Fruit fly (Drosophila melanogaster) whole organism, adult: ENCODE measurements around the gene heph.

Experiments used
- CG11617 ChIP-seq: fragments of 200-800 bp; sonication (Bioruptor generic); optimal IDR thresholded peaks from 2 replicates; lab custom pipeline; 2017; ENCODE audit warnings: mild to moderate bottlenecking, missing biosample characterization, missing genetic modification reagents, missing genetic modification characterization
- CG12768 ChIP-seq: fragments of 200-800 bp; sonication (Bioruptor generic); optimal IDR thresholded peaks from 2 replicates; lab custom pipeline; 2017; ENCODE audit warnings: missing biosample characterization, missing genetic modification characterization, mild to moderate bottlenecking, moderate library complexity, missing genetic modification reagents
- CG14711 ChIP-seq: fragments of 200-800 bp; sonication (Bioruptor generic); optimal IDR thresholded peaks from 2 replicates; lab custom pipeline; 2018; ENCODE audit warnings: missing biosample characterization, mild to moderate bottlenecking, missing genetic modification characterization, moderate library complexity
- CG1620 ChIP-seq: fragments of 200-800 bp; sonication (Bioruptor generic); optimal IDR thresholded peaks from 2 replicates; lab custom pipeline; 2016; ENCODE audit warnings: missing biosample characterization, missing genetic modification characterization
- CG33017 ChIP-seq: fragments of 200-800 bp; sonication (Bioruptor generic); optimal IDR thresholded peaks from 2 replicates; lab custom pipeline; 2018; ENCODE audit warnings: missing biosample characterization, mild to moderate bottlenecking, missing genetic modification characterization, moderate library complexity
- CG5204 ChIP-seq: fragments of 200-800 bp; sonication (Bioruptor generic); optimal IDR thresholded peaks from 2 replicates; lab custom pipeline; 2016; ENCODE audit warnings: missing biosample characterization, missing genetic modification characterization
- CG7045 ChIP-seq: fragments of 200-800 bp; sonication (Bioruptor generic); optimal IDR thresholded peaks from 2 replicates; lab custom pipeline; 2017; ENCODE audit warnings: missing biosample characterization, mild to moderate bottlenecking, missing genetic modification characterization
- CG7101 ChIP-seq: fragments of 200-800 bp; sonication (Bioruptor generic); optimal IDR thresholded peaks from 2 replicates; lab custom pipeline; 2018; ENCODE audit warnings: missing biosample characterization, mild to moderate bottlenecking, missing genetic modification characterization, moderate library complexity
- Clk ChIP-seq: fragments of 200-800 bp; sonication (Bioruptor generic); optimal IDR thresholded peaks from 2 replicates; lab custom pipeline; 2017; ENCODE audit warnings: missing biosample characterization, missing genetic modification characterization
- Crg-1 ChIP-seq: fragments of 200-800 bp; sonication (Bioruptor generic); optimal IDR thresholded peaks from 2 replicates; lab custom pipeline; 2016; ENCODE audit warnings: missing biosample characterization, missing genetic modification characterization
- Hr96 ChIP-seq: fragments of 200-800 bp; sonication (Bioruptor generic); optimal IDR thresholded peaks from 2 replicates; lab custom pipeline; 2016; ENCODE audit warnings: missing biosample characterization, missing genetic modification characterization
- Mnt ChIP-seq: fragments of 200-800 bp; sonication (Bioruptor generic); optimal IDR thresholded peaks from 2 replicates; lab custom pipeline; 2016; ENCODE audit warnings: missing biosample characterization, mild to moderate bottlenecking, missing genetic modification characterization
- bab1 ChIP-seq: fragments of 200-800 bp; sonication (Bioruptor generic); optimal IDR thresholded peaks from 3 replicates; lab custom pipeline; 2019; ENCODE audit warnings: missing biosample characterization, mild to moderate bottlenecking, missing genetic modification characterization, moderate library complexity
- cic ChIP-seq: fragments of 200-800 bp; sonication (Bioruptor generic); optimal IDR thresholded peaks from 2 replicates; lab custom pipeline; 2017; ENCODE audit warnings: missing biosample characterization, mild to moderate bottlenecking, missing genetic modification characterization, moderate library complexity
- cnc ChIP-seq, 2 experiments: fragments of >200 bp; optimal IDR thresholded peaks; 2 replicates each; lab custom pipeline; 2017
- kay ChIP-seq: fragments of 200-800 bp; sonication (Bioruptor generic); peaks from one replicate; lab custom pipeline; 2016; ENCODE audit warnings: missing biosample characterization, missing genetic modification characterization, borderline replicate concordance
- ovo ChIP-seq: fragments of 200-800 bp; sonication (Bioruptor generic); optimal IDR thresholded peaks from 2 replicates; lab custom pipeline; 2016; ENCODE audit warnings: missing biosample characterization, missing genetic modification characterization
- pad ChIP-seq: fragments of 200-800 bp; sonication (Bioruptor generic); optimal IDR thresholded peaks from 3 replicates; lab custom pipeline; 2017; ENCODE audit warnings: missing biosample characterization, missing genetic modification characterization, mild to moderate bottlenecking, moderate library complexity, missing genetic modification reagents
- tj ChIP-seq: fragments of 200-800 bp; sonication (Bioruptor generic); optimal IDR thresholded peaks from 3 replicates; lab custom pipeline; 2017; ENCODE audit warnings: missing biosample characterization, mild to moderate bottlenecking, missing genetic modification characterization, moderate library complexity
- toe ChIP-seq: fragments of 200-800 bp; sonication (Bioruptor generic); optimal IDR thresholded peaks from 2 replicates; lab custom pipeline; 2016; ENCODE audit warnings: missing biosample characterization, missing genetic modification characterization

Gene heph

DNA sequence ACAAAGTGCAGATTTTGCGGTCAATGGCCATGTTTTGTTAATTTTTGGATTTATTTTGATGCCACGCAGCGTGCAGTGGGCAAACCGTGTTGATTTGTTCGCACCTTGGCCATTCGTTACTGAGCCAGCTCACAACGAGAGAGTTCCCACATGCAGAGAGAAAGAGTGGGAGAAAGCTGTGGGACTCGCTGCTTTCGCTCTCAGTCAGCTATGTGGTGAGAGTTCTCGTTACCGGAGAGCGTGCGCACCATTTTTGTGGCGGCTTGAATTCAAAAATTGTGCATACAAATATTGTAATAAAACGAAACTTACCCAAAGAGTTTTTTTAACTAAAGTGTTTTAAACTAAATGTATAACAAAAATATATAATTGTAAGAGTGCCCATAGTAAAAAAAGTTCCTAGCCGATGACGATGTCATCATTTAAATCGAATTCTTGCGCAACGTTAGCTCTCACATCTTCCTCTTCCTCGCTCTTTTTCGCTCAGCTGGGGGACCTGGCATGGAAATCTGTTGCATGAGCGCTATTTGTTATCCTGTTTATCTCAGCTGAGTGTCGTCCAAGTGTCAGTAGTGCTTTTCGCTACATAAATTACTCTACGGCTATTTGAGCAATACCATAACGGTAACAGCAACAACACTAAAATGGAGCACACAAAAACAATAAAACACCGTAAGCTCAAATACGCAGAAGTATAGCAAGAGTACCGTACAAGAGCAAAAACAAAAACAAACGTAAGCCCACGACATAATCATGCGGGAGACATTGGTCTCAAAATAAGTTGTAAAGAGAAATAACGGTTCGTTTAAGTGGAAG lies at the start of gene heph:
heph (minus strand) TSS at position 121 of the 816 bp plus-strand sequence.
- no peak for TF ChIP-seq CG14711
- no peak for TF ChIP-seq cic
- no peak for TF ChIP-seq Clk

DNA sequence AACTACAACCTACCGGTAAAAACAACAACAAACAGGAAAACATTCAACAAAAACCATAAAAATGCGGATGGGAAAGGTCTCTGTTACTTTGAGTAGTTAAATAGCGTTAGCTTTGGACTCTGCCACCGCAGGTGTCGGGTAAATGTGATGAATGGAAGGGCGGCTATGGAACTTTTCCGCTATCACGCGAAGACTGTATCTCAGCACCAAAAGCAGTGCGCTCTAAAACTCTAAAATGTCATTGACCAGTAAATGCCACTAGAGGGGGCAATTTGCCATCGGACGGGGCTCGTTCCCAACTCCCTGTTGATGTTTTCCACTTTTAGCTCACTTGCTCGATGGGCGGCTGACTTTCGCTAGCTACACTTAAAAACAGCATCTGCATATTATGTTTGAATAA lies 44.9 kb upstream of the heph start:
- TF ChIP-seq bab1 (GFP tag; lab: Kevin White, UChicago) (no peak), kay (GFP tag; lab: Kevin White, UChicago) (no peak), cnc (optimal IDR thresholded peaks at IDR 0.05; lab: Kevin White, UChicago) (no peak), CG7045 (GFP tag; lab: Kevin White, UChicago) (no peak), Clk (no peak), toe (GFP tag; lab: Kevin White, UChicago) (no peak), Crg-1 (GFP tag; lab: Kevin White, UChicago) (no peak), CG7101 (tag; lab: Kevin White, UChicago) (no peak), CG14711 (no peak), CG12768 (GFP tag; lab: Kevin White, UChicago) (no peak), CG11617 (GFP tag; lab: Kevin White, UChicago) (no peak), pad (GFP tag; lab: Kevin White, UChicago) (no peak), ovo (no peak), CG5204 (GFP tag; lab: Kevin White, UChicago) (no peak)

- peak; percentile 95 for TF ChIP-seq Mnt (GFP tag; lab: Kevin White, UChicago)
- no peak for TF ChIP-seq CG11617 (GFP tag; lab: Kevin White, UChicago)
- TF ChIP-seq bab1 (GFP tag; lab: Kevin White, UChicago), result peak; percentile 38
Measured at dm6 chr3R:32052504-32052815, 37.1 kb upstream of the heph start.

dm6 chr3R:32051782-32052503 lies 36.6 kb upstream of the heph start, which contains the start of the genes krz and mod:
Gene krz, minus strand, starts transcription at chr3R:32051993.
Gene mod, plus strand, starts transcription at chr3R:32052060.
- TF ChIP-seq CG7045 (GFP tag; lab: Kevin White, UChicago) (no peak), CG14711 (peak; percentile 2), CG7101 (tag; lab: Kevin White, UChicago) (peak; percentile 20), cic (peak; percentile 17), Clk (no peak), Mnt (GFP tag; lab: Kevin White, UChicago) (peak; percentile 71), bab1 (GFP tag; lab: Kevin White, UChicago) (peak; percentile 37), CG1620 (GFP tag; lab: Kevin White, UChicago) (peak; percentile 36), toe (GFP tag; lab: Kevin White, UChicago) (peak; percentile 31)

DNA sequence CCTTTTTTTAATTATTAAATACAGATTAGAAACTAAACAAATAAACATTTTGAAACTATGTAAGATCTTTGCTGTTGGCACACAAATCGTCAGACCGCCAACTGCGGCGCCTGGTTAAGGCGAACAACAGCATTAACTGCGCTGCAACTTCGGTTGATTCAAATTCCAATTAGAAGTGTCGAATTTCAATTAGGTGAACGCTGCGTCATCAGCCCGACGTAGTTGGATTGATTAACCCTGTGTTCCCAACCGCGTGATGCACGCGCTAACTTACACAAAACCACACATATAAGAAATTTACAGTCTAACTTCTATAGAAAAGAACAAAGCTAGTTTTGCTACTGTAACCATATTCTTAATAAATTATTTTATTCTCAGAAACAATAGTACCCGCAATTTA lies 35.4 kb upstream of the heph start:
- TF ChIP-seq CG33017 (tag; lab: Kevin White, UChicago) (peak; percentile 12), CG7101 (tag; lab: Kevin White, UChicago) (peak; percentile 46), pad (GFP tag; lab: Kevin White, UChicago) (no peak), CG1620 (GFP tag; lab: Kevin White, UChicago) (no peak), CG12768 (GFP tag; lab: Kevin White, UChicago) (peak; percentile 57), CG14711 (peak; percentile 18), bab1 (GFP tag; lab: Kevin White, UChicago) (no peak), ovo (no peak), tj (GFP tag; lab: Kevin White, UChicago) (peak; percentile 2), CG7045 (GFP tag; lab: Kevin White, UChicago) (peak; percentile 23), cic (peak; percentile 69), cnc (optimal IDR thresholded peaks at IDR 0.05; lab: Kevin White, UChicago) (no peak), Crg-1 (GFP tag; lab: Kevin White, UChicago) (no peak), CG11617 (GFP tag; lab: Kevin White, UChicago) (no peak), Clk (no peak), kay (GFP tag; lab: Kevin White, UChicago) (peak; percentile 94), toe (GFP tag; lab: Kevin White, UChicago) (no peak), CG5204 (GFP tag; lab: Kevin White, UChicago) (no peak), Hr96 (no peak), Mnt (GFP tag; lab: Kevin White, UChicago) (no peak)

DNA sequence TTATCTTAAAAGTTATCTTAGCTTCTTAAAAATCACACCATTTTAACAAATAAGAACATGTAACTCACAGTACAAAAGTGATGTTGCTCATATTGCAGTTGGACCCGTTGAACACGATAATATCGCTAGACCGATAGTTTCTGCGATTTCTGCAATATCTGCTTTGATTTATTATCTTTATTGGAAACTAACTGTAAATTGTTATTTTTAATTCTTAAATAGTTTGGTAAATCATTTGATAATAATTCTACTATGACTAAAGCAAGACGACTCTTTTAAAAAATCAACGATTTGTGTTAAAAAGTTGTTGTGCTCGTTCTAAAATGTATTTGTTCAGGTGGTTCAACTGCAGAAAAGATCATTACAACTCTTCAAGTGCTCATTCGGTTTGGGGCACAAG lies 31.3 kb upstream of the heph start:
- TF ChIP-seq Mnt (GFP tag; lab: Kevin White, UChicago), result no peak
- TF ChIP-seq kay (GFP tag; lab: Kevin White, UChicago), result peak; percentile 64

DNA sequence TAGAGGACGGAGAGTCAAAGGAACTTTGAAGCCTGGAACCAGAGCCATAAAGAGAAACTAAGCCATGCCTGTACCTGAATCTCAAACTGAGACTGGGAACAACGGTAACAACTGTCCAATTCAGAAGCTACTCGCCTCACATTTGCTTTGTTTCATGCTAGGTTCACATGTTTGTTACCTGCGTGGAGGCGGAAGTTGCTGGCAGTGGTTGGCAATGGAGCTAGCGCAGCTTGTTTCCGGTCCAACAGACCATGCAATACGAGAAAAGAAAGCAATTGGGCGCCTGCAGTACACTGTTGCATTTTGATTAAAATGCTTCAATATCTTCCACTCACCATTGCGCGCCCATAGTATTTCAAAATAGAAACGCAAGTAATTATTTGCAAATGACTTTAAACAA lies 28.5 kb upstream of the heph start:
- TF ChIP-seq cnc (optimal IDR thresholded peaks at IDR 0.05; lab: Kevin White, UChicago) (no peak), kay (GFP tag; lab: Kevin White, UChicago) (no peak)
